Worm (Caenorhabditis elegans) whole organism, L3 larva: ENCODE measurements around the gene E04F6.9.

Experiments
- R02D3.7 ChIP-seq: fragments of 150-350 bp; optimal IDR thresholded peaks from 2 replicates; lab custom pipeline; 2014; ENCODE audit warnings: missing biosample characterization, missing genetic modification characterization
- ZK546.5 ChIP-seq: sonication (generic microtip); optimal IDR thresholded peaks from 2 replicates; lab custom pipeline; 2017; ENCODE audit warnings: missing biosample characterization, missing genetic modification characterization
- aly-2 ChIP-seq: fragments of 150-350 bp; optimal IDR thresholded peaks from 2 replicates; lab custom pipeline; 2014; ENCODE audit warnings: missing biosample characterization, missing genetic modification characterization
- ama-1 ChIP-seq: fragments of 150-350 bp; optimal IDR thresholded peaks from 2 replicates; lab custom pipeline; 2018
- ceh-16 ChIP-seq: sonication (generic microtip); optimal IDR thresholded peaks from 2 replicates; lab custom pipeline; 2017; ENCODE audit warnings: missing biosample characterization, missing genetic modification characterization
- ceh-28 ChIP-seq: fragments of 150-350 bp; optimal IDR thresholded peaks from 2 replicates; lab custom pipeline; 2014; ENCODE audit warnings: missing biosample characterization, missing genetic modification reagents, missing genetic modification characterization
- ceh-82 ChIP-seq: fragments of 150-350 bp; optimal IDR thresholded peaks from 2 replicates; lab custom pipeline; 2014; ENCODE audit warnings: missing biosample characterization, missing genetic modification characterization
- ceh-9 ChIP-seq: sonication (generic microtip); optimal IDR thresholded peaks from 2 replicates; lab custom pipeline; 2018; ENCODE audit warnings: missing biosample characterization, missing genetic modification characterization
- daf-12 ChIP-seq: fragments of 150-350 bp; optimal IDR thresholded peaks from 2 replicates; lab custom pipeline; 2014; ENCODE audit warnings: missing biosample characterization, missing genetic modification reagents, missing genetic modification characterization
- egl-27 ChIP-seq: sonication (generic microtip); optimal IDR thresholded peaks from 4 replicates; lab custom pipeline; 2017; ENCODE audit warnings: missing biosample characterization, missing genetic modification reagents, missing genetic modification characterization
- egl-5 ChIP-seq: fragments of 150-350 bp; optimal IDR thresholded peaks from 2 replicates; lab custom pipeline; 2017; ENCODE audit warnings: missing biosample characterization, missing genetic modification reagents, missing genetic modification characterization, inconsistent platforms
- elt-1 ChIP-seq: fragments of 150-350 bp; optimal IDR thresholded peaks from 2 replicates; lab custom pipeline; 2014; ENCODE audit warnings: missing biosample characterization, missing genetic modification characterization
- elt-2 ChIP-seq: sonication (generic microtip); optimal IDR thresholded peaks from 2 replicates; lab custom pipeline; 2016; ENCODE audit warnings: missing genetic modification reagents, mild to moderate bottlenecking, missing genetic modification characterization, missing compliant biosample characterization
- elt-3 ChIP-seq, 3 experiments: fragments of 150-350 bp in 1 of 3; sonication (generic microtip) in 2 of 3; optimal IDR thresholded peaks; 2 replicates in 2 of 3; 4 replicates in 1 of 3; lab custom pipeline; 2014 to 2017; ENCODE audit warnings: missing biosample characterization in 3 of 3, missing genetic modification characterization in 3 of 3
- fkh-10 ChIP-seq: sonication (generic microtip); optimal IDR thresholded peaks from 2 replicates; lab custom pipeline; 2017; ENCODE audit warnings: missing biosample characterization, missing genetic modification reagents, missing genetic modification characterization
- fkh-2 ChIP-seq: fragments of 150-350 bp; optimal IDR thresholded peaks from 2 replicates; lab custom pipeline; 2014; ENCODE audit warnings: missing biosample characterization, missing genetic modification reagents, missing genetic modification characterization
- hmg-11 ChIP-seq: sonication (generic microtip); optimal IDR thresholded peaks from 2 replicates; lab custom pipeline; 2016; ENCODE audit warnings: missing genetic modification characterization, missing compliant biosample characterization
- jun-1 ChIP-seq: fragments of 150-350 bp; optimal IDR thresholded peaks from 2 replicates; lab custom pipeline; 2014; ENCODE audit warnings: missing biosample characterization, missing genetic modification reagents, missing genetic modification characterization
- lin-15B ChIP-seq: fragments of 150-350 bp; optimal IDR thresholded peaks from 2 replicates; lab custom pipeline; 2014; ENCODE audit warnings: missing biosample characterization, missing genetic modification characterization
- lin-39 ChIP-seq: fragments of 150-350 bp; optimal IDR thresholded peaks from 2 replicates; lab custom pipeline; 2018; ENCODE audit warnings: missing biosample characterization, missing genetic modification reagents, missing genetic modification characterization
- lsy-12 ChIP-seq: sonication (generic microtip); optimal IDR thresholded peaks from 2 replicates; lab custom pipeline; 2016; ENCODE audit warnings: mild to moderate bottlenecking, missing genetic modification characterization, missing compliant biosample characterization
- mdl-1 ChIP-seq: fragments of 150-350 bp; optimal IDR thresholded peaks from 2 replicates; lab custom pipeline; 2014; ENCODE audit warnings: missing biosample characterization, missing genetic modification characterization
- mml-1 ChIP-seq: fragments of 150-350 bp; sonication (generic microtip); optimal IDR thresholded peaks from 3 replicates; lab custom pipeline; 2014; ENCODE audit warnings: missing biosample characterization, missing genetic modification characterization
- nfya-1 ChIP-seq: sonication (generic microtip); optimal IDR thresholded peaks from 2 replicates; lab custom pipeline; 2017; ENCODE audit warnings: missing genetic modification characterization, mild to moderate bottlenecking, missing compliant biosample characterization, antibody characterized with exemption, moderate library complexity; ENCODE audit not compliant: insufficient read depth
- nhr-11 ChIP-seq: fragments of 150-350 bp; optimal IDR thresholded peaks from 2 replicates; lab custom pipeline; 2014; ENCODE audit warnings: missing biosample characterization, missing genetic modification characterization
- nhr-23 ChIP-seq: fragments of 150-350 bp; optimal IDR thresholded peaks from 2 replicates; lab custom pipeline; 2014; ENCODE audit warnings: missing biosample characterization, missing genetic modification reagents, missing genetic modification characterization
- nhr-237 ChIP-seq: fragments of 150-350 bp; optimal IDR thresholded peaks from 2 replicates; lab custom pipeline; 2014; ENCODE audit warnings: missing biosample characterization, missing genetic modification characterization
- nhr-25 ChIP-seq: sonication (generic microtip); optimal IDR thresholded peaks from 2 replicates; lab custom pipeline; 2017; ENCODE audit warnings: missing biosample characterization, missing genetic modification characterization
- nhr-28 ChIP-seq: fragments of 150-350 bp; optimal IDR thresholded peaks from 2 replicates; lab custom pipeline; 2014; ENCODE audit warnings: missing biosample characterization, missing genetic modification characterization
- nhr-43 ChIP-seq: sonication (generic microtip); optimal IDR thresholded peaks from 2 replicates; lab custom pipeline; 2016; ENCODE audit warnings: mild to moderate bottlenecking, missing genetic modification characterization, missing compliant biosample characterization; ENCODE audit not compliant: poor library complexity, severe bottlenecking
- nhr-67 ChIP-seq: fragments of 150-350 bp; optimal IDR thresholded peaks from 2 replicates; lab custom pipeline; 2014; ENCODE audit warnings: missing biosample characterization, missing genetic modification characterization
- nhr-76 ChIP-seq: fragments of 150-350 bp; sonication (generic microtip); optimal IDR thresholded peaks from 5 replicates; lab custom pipeline; 2014; ENCODE audit warnings: missing biosample characterization, missing genetic modification characterization
- nhr-77 ChIP-seq: fragments of 150-350 bp; optimal IDR thresholded peaks from 2 replicates; lab custom pipeline; 2014; ENCODE audit warnings: missing biosample characterization, missing genetic modification characterization
- pha-4 ChIP-seq: fragments of 150-350 bp; optimal IDR thresholded peaks from 2 replicates; lab custom pipeline; 2014; ENCODE audit warnings: missing biosample characterization, missing genetic modification reagents, missing genetic modification characterization
- pqm-1 ChIP-seq: fragments of 150-350 bp; optimal IDR thresholded peaks from 2 replicates; lab custom pipeline; 2017; ENCODE audit warnings: missing biosample characterization, missing genetic modification characterization, inconsistent platforms
- sea-2 ChIP-seq: fragments of 150-350 bp; sonication (generic microtip); optimal IDR thresholded peaks from 4 replicates; lab custom pipeline; 2014; ENCODE audit warnings: missing biosample characterization, missing genetic modification reagents, missing genetic modification characterization
- skn-1 ChIP-seq: fragments of 150-350 bp; optimal IDR thresholded peaks from 2 replicates; lab custom pipeline; 2014; ENCODE audit warnings: missing biosample characterization, missing genetic modification characterization
- snpc-4 ChIP-seq: fragments of 150-350 bp; optimal IDR thresholded peaks from 2 replicates; lab custom pipeline; 2014; ENCODE audit warnings: missing biosample characterization, missing genetic modification characterization
- tbx-2 ChIP-seq: sonication (generic microtip); optimal IDR thresholded peaks from 2 replicates; lab custom pipeline; 2016; ENCODE audit warnings: mild to moderate bottlenecking, missing genetic modification characterization, missing compliant biosample characterization
- unc-39 ChIP-seq: sonication (generic microtip); optimal IDR thresholded peaks from 4 replicates; lab custom pipeline; 2017; ENCODE audit warnings: missing biosample characterization, missing genetic modification characterization
- unc-62 ChIP-seq: fragments of 150-350 bp; sonication (generic microtip); optimal IDR thresholded peaks from 4 replicates; lab custom pipeline; 2014; ENCODE audit warnings: missing biosample characterization, missing genetic modification reagents, missing genetic modification characterization
- zag-1 ChIP-seq: fragments of 150-350 bp; optimal IDR thresholded peaks from 2 replicates; lab custom pipeline; 2014; ENCODE audit warnings: missing biosample characterization, missing genetic modification characterization
- ztf-11 ChIP-seq: fragments of 150-350 bp; optimal IDR thresholded peaks from 2 replicates; lab custom pipeline; 2014; ENCODE audit warnings: missing biosample characterization, missing genetic modification characterization
- ztf-4 ChIP-seq: fragments of 150-350 bp; optimal IDR thresholded peaks from 2 replicates; lab custom pipeline; 2014; ENCODE audit warnings: missing biosample characterization, missing genetic modification characterization

Gene E04F6.9

DNA sequence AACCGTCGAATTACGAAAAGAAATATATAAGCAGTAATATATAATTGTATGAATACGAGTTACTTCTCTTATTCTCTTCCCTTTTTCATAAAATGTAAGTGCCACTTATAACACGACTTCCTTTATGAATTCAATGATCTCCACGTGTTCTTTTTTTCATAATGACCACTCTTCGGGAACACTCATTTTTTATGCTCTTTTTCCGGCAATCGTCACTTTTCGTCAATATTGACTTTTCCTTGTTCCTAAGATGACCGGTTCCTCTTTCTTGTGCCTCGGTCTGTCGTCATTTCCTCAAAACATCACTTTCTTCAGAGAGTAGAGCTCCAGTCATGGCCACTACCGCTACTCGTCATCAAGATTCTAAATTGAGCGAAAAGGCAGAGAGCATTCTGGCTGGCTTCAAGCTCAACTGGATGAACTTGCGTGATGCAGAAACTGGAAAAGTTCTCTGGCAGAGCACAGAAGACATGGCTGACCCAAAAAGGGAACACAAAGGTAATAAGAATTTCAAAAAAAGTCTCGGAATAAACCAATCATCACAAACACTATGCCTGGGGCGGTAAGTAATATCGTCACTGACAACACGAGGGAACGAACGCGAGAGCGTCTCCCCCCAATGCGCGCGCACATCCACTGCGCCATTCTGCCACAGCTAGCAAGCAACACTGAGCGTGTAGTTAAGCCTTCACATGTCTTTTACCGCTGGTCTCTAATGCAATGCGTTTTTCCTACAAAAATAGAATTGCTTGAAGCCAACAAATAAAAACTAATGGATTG is 28.3 kb downstream of the E04F6.9 start, which contains the start of gene pdl-1:
Gene pdl-1, plus strand, starts transcription at position 309 of the 780 bp plus-strand sequence.
- TF ChIP-seq elt-1 (no peak), skn-1 (tag; lab: Kevin White, UChicago) (peak; percentile 6), egl-27 (tag; lab: Kevin White, UChicago) (no peak), mdl-1 (tag; lab: Kevin White, UChicago) (no peak), nhr-28 (tag; lab: Kevin White, UChicago) (no peak), nfya-1 (tag; lab: Kevin White, UChicago) (peak; percentile 68), nhr-43 (peak; percentile 75), ZK546.5 (tag; lab: Kevin White, UChicago) (no peak), lin-15B (peak; percentile 14), sea-2 (GFP tag; lab: Kevin White, UChicago) (no peak), nhr-11 (no peak), fkh-2 (tag; lab: Kevin White, UChicago) (no peak), aly-2 (tag; lab: Kevin White, UChicago) (no peak), jun-1 (tag; lab: Kevin White, UChicago) (peak; percentile 15), elt-2 (tag; lab: Kevin White, UChicago) (peak; percentile 36), lsy-12 (no peak), nhr-23 (tag; lab: Kevin White, UChicago) (no peak), fkh-10 (GFP tag; lab: Kevin White, UChicago) (no peak), nhr-76 (no peak), ceh-28 (tag; lab: Kevin White, UChicago) (no peak), nhr-25 (tag; lab: Kevin White, UChicago) (no peak), unc-39 (no peak), mml-1 (no peak), pqm-1 (peak; percentile 11), ama-1 (peak; percentile 69), ceh-16 (no peak), snpc-4 (tag; lab: Kevin White, UChicago) (peak; percentile 60), pha-4 (tag; lab: Kevin White, UChicago) (peak; percentile 87), ceh-9 (tag; lab: Kevin White, UChicago) (no peak), R02D3.7 (peak; percentile 16), ztf-11 (no peak), hmg-11 (tag; lab: Kevin White, UChicago) (no peak), nhr-237 (tag; lab: Kevin White, UChicago) (no peak), zag-1 (no peak), nhr-77 (peak; percentile 27), elt-3 (tag; optimal IDR thresholded peaks at IDR 0.05; lab: Kevin White, UChicago) (no peak), lin-39 (peak; percentile 68), egl-5 (peak; percentile 25), tbx-2 (tag; lab: Kevin White, UChicago) (peak; percentile 62), nhr-67 (tag; lab: Kevin White, UChicago) (no peak), daf-12 (tag; lab: Kevin White, UChicago) (no peak), ztf-4 (tag; lab: Kevin White, UChicago) (peak; percentile 72), ceh-82 (tag; lab: Kevin White, UChicago) (peak; percentile 59), unc-62 (GFP tag; lab: Kevin White, UChicago) (no peak)
- TF ChIP-seq, all 47 proteins: peak for 17

DNA sequence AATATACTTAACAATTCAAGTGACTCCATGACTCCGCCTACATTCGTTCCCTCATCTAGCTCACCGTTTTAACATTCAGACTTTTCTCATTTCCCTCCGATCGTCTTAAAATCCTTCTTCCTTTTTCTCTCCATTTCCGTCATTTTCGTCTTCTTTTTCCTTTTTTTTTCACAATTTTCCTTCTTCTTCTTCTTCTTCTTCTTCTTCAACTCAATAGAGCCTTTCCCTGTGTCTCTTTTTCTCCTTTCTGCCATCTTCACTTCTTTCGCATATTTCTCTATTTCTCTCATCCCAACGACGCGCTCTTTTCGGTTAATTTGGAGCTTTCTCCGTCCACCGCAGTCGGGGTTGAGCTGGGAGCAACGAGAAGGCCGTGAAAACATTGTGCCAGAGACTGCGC is 29.3 kb downstream of the E04F6.9 start:
- no peak for TF ChIP-seq pqm-1
- TF ChIP-seq fkh-10 (GFP tag; lab: Kevin White, UChicago) = peak; percentile 72
- TF ChIP-seq unc-62 (GFP tag; lab: Kevin White, UChicago) = no peak
- TF ChIP-seq hmg-11 (tag; lab: Kevin White, UChicago) = peak; percentile 57
- no peak for TF ChIP-seq jun-1 (tag; lab: Kevin White, UChicago)
- no peak for TF ChIP-seq nhr-28 (tag; lab: Kevin White, UChicago)
- TF ChIP-seq nhr-237 (tag; lab: Kevin White, UChicago) = no peak
- TF ChIP-seq nfya-1 (tag; lab: Kevin White, UChicago) = peak; percentile 58
